Fruit fly (Drosophila melanogaster) whole organism, prepupa: ENCODE results near the gene fwd.

Experiments used
- CG10669 ChIP-seq: fragments of 200-800 bp; sonication (Bioruptor generic); optimal IDR thresholded peaks from 3 replicates; lab custom pipeline; 2018; ENCODE audit warnings: missing biosample characterization, mild to moderate bottlenecking, missing genetic modification characterization, moderate library complexity
- CG11294 ChIP-seq: fragments of 200-800 bp; sonication (Bioruptor generic); IDR thresholded peaks from 2 replicates; pipeline ENCODE4 v1.3.6; 2022; ENCODE audit warnings: missing biosample characterization, missing genetic modification characterization
- CG11902 ChIP-seq: fragments of 200-800 bp; sonication (Bioruptor generic); optimal IDR thresholded peaks from 3 replicates; lab custom pipeline; 2016; ENCODE audit warnings: missing biosample characterization, missing genetic modification characterization
- CG15336 ChIP-seq: fragments of 200-800 bp; sonication (Bioruptor generic); IDR thresholded peaks from 2 replicates; pipeline ENCODE4 v1.3.6; 2022; ENCODE audit warnings: missing biosample characterization, missing genetic modification characterization
- CG1621 ChIP-seq: fragments of 200-800 bp; sonication (Bioruptor generic); optimal IDR thresholded peaks from 3 replicates; lab custom pipeline; 2018; ENCODE audit warnings: missing biosample characterization, mild to moderate bottlenecking, missing genetic modification characterization
- CG31627 ChIP-seq: fragments of 200-800 bp; sonication (Bioruptor generic); optimal IDR thresholded peaks from 3 replicates; lab custom pipeline; 2016; ENCODE audit warnings: missing biosample characterization, missing genetic modification characterization
- CG34406 ChIP-seq: fragments of 200-800 bp; sonication (Bioruptor generic); optimal IDR thresholded peaks from 3 replicates; lab custom pipeline; 2016; ENCODE audit warnings: missing biosample characterization, missing genetic modification characterization
- CG4318 ChIP-seq: fragments of 200-800 bp; sonication (Bioruptor generic); optimal IDR thresholded peaks from 3 replicates; lab custom pipeline; 2017; ENCODE audit warnings: missing biosample characterization, mild to moderate bottlenecking, missing genetic modification characterization
- CG6163 ChIP-seq: fragments of 200-800 bp; sonication (Bioruptor generic); IDR thresholded peaks from 3 replicates; pipeline ENCODE4 v1.3.6; 2022; ENCODE audit warnings: missing biosample characterization, missing genetic modification characterization
- CG6276 ChIP-seq: fragments of 200-800 bp; sonication (Bioruptor generic); optimal IDR thresholded peaks from 2 replicates; lab custom pipeline; 2017; ENCODE audit warnings: missing biosample characterization, mild to moderate bottlenecking, missing genetic modification characterization
- CG6792 ChIP-seq: fragments of 200-800 bp; sonication (Bioruptor generic); optimal IDR thresholded peaks from 3 replicates; lab custom pipeline; 2016; ENCODE audit warnings: missing biosample characterization, missing genetic modification characterization
- CG6854 ChIP-seq: fragments of 200-800 bp; sonication (Bioruptor generic); optimal IDR thresholded peaks from 2 replicates; lab custom pipeline; 2017; ENCODE audit warnings: missing biosample characterization, mild to moderate bottlenecking, missing genetic modification characterization
- CG7368 ChIP-seq: fragments of 200-800 bp; sonication (Bioruptor generic); optimal IDR thresholded peaks from 3 replicates; lab custom pipeline; 2016; ENCODE audit warnings: missing biosample characterization, missing genetic modification characterization
- CG9139 ChIP-seq: fragments of 200-800 bp; sonication (Bioruptor generic); optimal IDR thresholded peaks from 3 replicates; lab custom pipeline; 2017; ENCODE audit warnings: missing biosample characterization, mild to moderate bottlenecking, missing genetic modification characterization
- Eip75B ChIP-seq: fragments of 200-800 bp; sonication (Bioruptor generic); optimal IDR thresholded peaks from 3 replicates; lab custom pipeline; 2016; ENCODE audit warnings: missing biosample characterization, missing genetic modification characterization
- Eip78C ChIP-seq: fragments of 200-800 bp; sonication (Bioruptor generic); peaks from one replicate; lab custom pipeline; 2016; ENCODE audit warnings: missing biosample characterization, missing genetic modification characterization
- Eip93F ChIP-seq: fragments of 200-800 bp; sonication (Bioruptor generic); optimal IDR thresholded peaks from 2 replicates; lab custom pipeline; 2016; ENCODE audit warnings: missing biosample characterization, mild to moderate bottlenecking, missing genetic modification characterization
- Gug ChIP-seq: fragments of 200-800 bp; sonication (Bioruptor generic); IDR thresholded peaks from 2 replicates; pipeline ENCODE4 v1.3.6; 2022; ENCODE audit warnings: missing biosample characterization, missing genetic modification characterization
- Hr38 ChIP-seq: sonication (Bioruptor generic); optimal IDR thresholded peaks from 2 replicates; lab custom pipeline; 2016; ENCODE audit warnings: missing biosample characterization, missing genetic modification characterization
- Hr39 ChIP-seq: fragments of 200-800 bp; sonication (Bioruptor generic); optimal IDR thresholded peaks from 2 replicates; lab custom pipeline; 2016; ENCODE audit warnings: missing biosample characterization, missing genetic modification characterization
- Hr4 ChIP-seq: fragments of 200-800 bp; sonication (Bioruptor generic); optimal IDR thresholded peaks from 3 replicates; lab custom pipeline; 2016; ENCODE audit warnings: missing biosample characterization, missing genetic modification characterization
- Lpt ChIP-seq: fragments of 200-800 bp; sonication (Bioruptor generic); optimal IDR thresholded peaks from 3 replicates; lab custom pipeline; 2016; ENCODE audit warnings: missing biosample characterization, missing genetic modification characterization
- Met ChIP-seq: fragments of 200-800 bp; sonication (Bioruptor generic); optimal IDR thresholded peaks from 3 replicates; lab custom pipeline; 2016; ENCODE audit warnings: missing biosample characterization, missing genetic modification characterization
- OdsH ChIP-seq: fragments of 200-800 bp; sonication (Bioruptor generic); optimal IDR thresholded peaks from 3 replicates; lab custom pipeline; 2016; ENCODE audit warnings: missing biosample characterization, missing genetic modification characterization
- Sox14 ChIP-seq: fragments of 200-800 bp; sonication (Bioruptor generic); optimal IDR thresholded peaks from 3 replicates; lab custom pipeline; 2016; ENCODE audit warnings: missing biosample characterization, missing genetic modification characterization
- achi ChIP-seq: fragments of 200-800 bp; sonication (Bioruptor generic); optimal IDR thresholded peaks from 3 replicates; lab custom pipeline; 2016; ENCODE audit warnings: missing biosample characterization, missing genetic modification characterization
- cyc ChIP-seq: fragments of 200-800 bp; sonication (Bioruptor generic); optimal IDR thresholded peaks from 3 replicates; lab custom pipeline; 2016; ENCODE audit warnings: missing biosample characterization, missing genetic modification characterization
- esn ChIP-seq: fragments of 200-800 bp; sonication (Bioruptor generic); optimal IDR thresholded peaks from 2 replicates; lab custom pipeline; 2016; ENCODE audit warnings: missing biosample characterization, mild to moderate bottlenecking, missing genetic modification characterization, moderate library complexity
- fd59A ChIP-seq: fragments of 200-800 bp; sonication (Bioruptor generic); optimal IDR thresholded peaks from 2 replicates; lab custom pipeline; 2017; ENCODE audit warnings: missing biosample characterization, mild to moderate bottlenecking, missing genetic modification characterization, missing genetic modification reagents
- fd85E ChIP-seq: fragments of 200-800 bp; sonication (Bioruptor generic); optimal IDR thresholded peaks from 3 replicates; lab custom pipeline; 2016; ENCODE audit warnings: missing biosample characterization, missing genetic modification characterization
- pdm3 ChIP-seq: fragments of 200-800 bp; sonication (Bioruptor generic); optimal IDR thresholded peaks from 3 replicates; lab custom pipeline; 2016; ENCODE audit warnings: missing biosample characterization, missing genetic modification characterization
- salr ChIP-seq, 2 experiments: fragments of 200-800 bp; sonication (Bioruptor generic); optimal IDR thresholded peaks; 3 replicates each; lab custom pipeline; 2016 to 2018; ENCODE audit warnings: missing biosample characterization in 2 of 2, missing genetic modification characterization in 2 of 2, mild to moderate bottlenecking in 1 of 2
- spab ChIP-seq: fragments of 200-800 bp; sonication (Bioruptor generic); optimal IDR thresholded peaks from 2 replicates; lab custom pipeline; 2017; ENCODE audit warnings: missing biosample characterization, mild to moderate bottlenecking, missing genetic modification characterization, missing genetic modification reagents
- ss ChIP-seq, 2 experiments: fragments of 200-800 bp; sonication (Bioruptor generic); optimal IDR thresholded peaks; 2 replicates in 1 of 2; 3 replicates in 1 of 2; lab custom pipeline; 2017 to 2018; ENCODE audit warnings: mild to moderate bottlenecking in 2 of 2, missing biosample characterization in 2 of 2, missing genetic modification characterization in 2 of 2, moderate library complexity in 1 of 2
- svp ChIP-seq: fragments of 200-800 bp; sonication (Bioruptor generic); peaks from one replicate; lab custom pipeline; 2016; ENCODE audit warnings: missing biosample characterization, missing genetic modification characterization
- topi ChIP-seq: fragments of 200-800 bp; sonication (Bioruptor generic); optimal IDR thresholded peaks from 3 replicates; lab custom pipeline; 2016; ENCODE audit warnings: missing biosample characterization, missing genetic modification characterization
- vri ChIP-seq: fragments of 200-800 bp; sonication (Bioruptor generic); optimal IDR thresholded peaks from 3 replicates; lab custom pipeline; 2016; ENCODE audit warnings: missing biosample characterization, mild to moderate bottlenecking, missing genetic modification characterization

The fwd gene

DNA sequence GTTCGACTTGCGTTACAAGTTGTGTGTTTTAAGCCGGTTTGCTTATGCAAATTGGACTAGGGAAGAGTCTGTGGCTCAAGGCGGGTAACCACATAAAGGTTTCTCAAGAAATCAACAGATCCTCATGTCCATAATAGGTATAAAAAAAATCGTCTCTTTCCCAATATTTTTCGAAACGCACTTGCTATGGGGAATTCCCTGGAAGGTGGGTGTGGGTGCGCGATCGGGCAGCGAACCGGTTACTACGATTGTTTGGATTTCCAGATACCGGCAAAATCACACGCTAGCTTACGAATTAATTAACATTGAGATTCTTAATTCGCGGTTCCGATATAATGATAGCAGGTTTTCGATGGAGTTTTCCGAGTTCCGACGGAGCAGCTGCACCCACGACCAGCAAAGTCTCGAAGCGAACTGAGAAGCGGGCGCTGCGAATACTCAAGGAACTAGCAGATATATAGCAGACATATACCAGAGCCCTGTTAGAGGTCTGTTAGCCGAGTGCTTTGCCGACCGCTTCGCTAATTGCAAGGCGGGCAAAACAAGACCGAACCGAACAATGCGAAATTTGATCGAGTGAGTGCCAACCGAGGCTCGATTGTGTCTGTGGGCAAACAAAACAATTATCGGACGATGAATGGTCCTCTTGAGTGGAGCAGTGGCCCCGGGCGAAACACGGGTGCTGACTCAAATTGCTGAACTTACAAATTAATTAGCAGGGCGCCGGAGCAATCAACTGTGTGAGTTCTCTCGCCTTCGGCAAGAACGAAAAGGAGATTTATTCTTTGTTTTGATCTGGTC, 21.6 kb upstream of the fwd start:
- TF ChIP-seq Eip78C (GFP tag; lab: Kevin White, UChicago) (peak; percentile 27), fd59A (GFP tag; lab: Kevin White, UChicago) (no peak), ss (GFP tag; optimal IDR thresholded peaks at IDR 0.05; lab: Kevin White, UChicago) (peak in 1 of 2 experiments; percentile 10), CG6163 (GFP tag; lab: Robert Waterston, UW) (peak; percentile 52; the same call in 2 of the 3 replicates), CG15336 (GFP tag; lab: Robert Waterston, UW) (peak; percentile 19; the same call in 1 of the 2 replicates)

DNA sequence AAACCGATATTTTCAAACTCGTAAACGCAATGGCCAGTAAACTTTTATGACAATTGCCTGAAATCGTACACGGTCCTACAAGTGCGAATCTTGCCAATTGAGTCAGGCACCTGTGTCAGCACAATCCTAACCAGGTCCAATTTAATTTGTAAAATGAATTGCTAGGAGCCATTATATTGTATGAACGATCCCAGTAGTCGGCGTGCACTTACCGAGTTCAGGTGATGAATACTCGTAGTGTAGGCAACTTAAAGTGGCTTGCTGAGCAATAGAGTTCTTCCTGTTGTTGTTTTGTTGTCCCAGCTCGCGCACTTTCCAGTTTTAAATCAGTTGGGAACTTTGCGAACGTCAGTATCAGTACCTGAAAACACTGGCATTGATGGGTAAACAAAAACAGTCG, 20.9 kb upstream of the fwd start:
- TF ChIP-seq Sox14 (GFP tag; lab: Kevin White, UChicago) (no peak), Hr38 (GFP tag; lab: Kevin White, UChicago) (no peak), vri (GFP tag; lab: Kevin White, UChicago) (no peak), CG6854 (GFP tag; lab: Kevin White, UChicago) (no peak), Eip93F (GFP tag; lab: Kevin White, UChicago) (no peak), CG6276 (GFP tag; lab: Kevin White, UChicago) (no peak), CG4318 (GFP tag; lab: Kevin White, UChicago) (no peak), Hr39 (GFP tag; lab: Kevin White, UChicago) (no peak), CG10669 (no peak), OdsH (GFP tag; lab: Kevin White, UChicago) (no peak), svp (GFP tag; lab: Kevin White, UChicago) (no peak), Gug (no peak), CG9139 (no peak), CG1621 (no peak), topi (GFP tag; lab: Kevin White, UChicago) (no peak), CG15336 (GFP tag; lab: Robert Waterston, UW) (no peak), Eip75B (GFP tag; lab: Kevin White, UChicago) (no peak), CG11294 (GFP tag; lab: Robert Waterston, UW) (no peak)

DNA sequence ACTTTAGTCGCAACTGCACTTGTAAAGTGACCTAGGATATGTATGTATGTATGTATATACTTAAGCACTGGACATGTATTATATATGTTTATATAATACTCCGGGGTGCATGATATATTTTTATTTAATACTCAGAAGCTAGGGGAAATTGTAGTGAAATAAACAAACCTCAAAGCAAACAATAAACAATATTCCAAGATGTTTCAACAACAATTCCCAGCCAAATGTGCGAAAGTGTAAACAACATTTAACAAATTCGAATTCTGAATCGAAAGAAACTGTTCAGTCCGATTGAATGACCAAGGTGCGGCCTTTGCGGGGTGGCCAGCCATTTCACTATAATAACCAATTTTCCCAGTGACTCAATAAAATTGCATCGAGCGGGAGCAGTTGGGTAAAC, 20.4 kb upstream of the fwd start:
- TF ChIP-seq CG6854 (GFP tag; lab: Kevin White, UChicago) = no peak
- no peak for TF ChIP-seq CG6276 (GFP tag; lab: Kevin White, UChicago)
- no peak for TF ChIP-seq CG7368 (GFP tag; lab: Kevin White, UChicago)
- no peak for TF ChIP-seq fd85E (GFP tag; lab: Kevin White, UChicago)
- TF ChIP-seq CG34406 = no peak
- TF ChIP-seq CG9139 = no peak
- no peak for TF ChIP-seq Met (GFP tag; lab: Kevin White, UChicago)
- TF ChIP-seq fd59A (GFP tag; lab: Kevin White, UChicago) = no peak
- no peak for TF ChIP-seq CG6792 (GFP tag; lab: Kevin White, UChicago)
- no peak for TF ChIP-seq ss (GFP tag; optimal IDR thresholded peaks at IDR 0.05; lab: Kevin White, UChicago)

DNA sequence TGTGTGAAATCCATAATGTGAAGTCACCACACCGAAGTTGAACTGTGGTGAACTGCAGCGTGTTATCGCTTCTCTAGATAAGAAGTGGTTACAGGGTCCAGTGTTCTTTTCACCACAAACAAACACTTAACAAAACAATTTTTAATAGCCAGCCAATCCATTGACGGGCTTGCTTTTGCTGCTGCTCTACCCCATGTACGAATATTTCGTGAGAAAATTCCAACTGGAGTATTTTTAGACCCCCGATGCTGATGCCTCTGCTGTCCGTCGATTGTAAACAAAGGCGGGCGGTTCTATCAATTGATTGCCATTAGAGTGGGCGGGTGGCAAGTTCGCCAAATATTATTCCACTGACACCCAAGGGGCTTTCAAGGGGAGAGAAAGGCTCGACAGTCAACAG, 19.4 kb upstream of the fwd start:
- TF ChIP-seq Eip75B (GFP tag; lab: Kevin White, UChicago) (no peak), CG6163 (GFP tag; lab: Robert Waterston, UW) (0 out of 3 replicates have a peak, but pooled peaks have one; percentile 13)

DNA sequence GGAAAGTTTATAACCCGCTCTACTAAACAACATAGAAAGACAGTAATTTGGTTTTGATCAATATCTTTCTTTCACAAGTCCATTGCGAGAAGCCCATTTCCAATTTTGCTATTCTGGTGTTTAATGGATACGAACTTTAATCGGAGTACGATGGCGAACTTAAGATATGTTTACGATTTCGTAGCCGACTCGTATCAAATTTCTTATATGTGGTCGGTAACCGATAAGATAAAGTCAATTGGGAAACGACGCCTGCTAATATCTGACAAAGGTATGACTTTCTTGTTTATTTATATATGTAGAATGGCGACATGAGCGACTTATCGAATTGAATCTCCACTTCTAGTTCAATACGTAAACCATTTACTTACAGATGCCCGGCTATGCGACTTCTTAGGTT, 18.4 kb upstream of the fwd start:
- TF ChIP-seq CG11902 (GFP tag; lab: Kevin White, UChicago) (no peak), esn (GFP tag; lab: Kevin White, UChicago) (no peak), Eip93F (GFP tag; lab: Kevin White, UChicago) (peak; percentile 30), cyc (GFP tag; lab: Kevin White, UChicago) (no peak)

DNA sequence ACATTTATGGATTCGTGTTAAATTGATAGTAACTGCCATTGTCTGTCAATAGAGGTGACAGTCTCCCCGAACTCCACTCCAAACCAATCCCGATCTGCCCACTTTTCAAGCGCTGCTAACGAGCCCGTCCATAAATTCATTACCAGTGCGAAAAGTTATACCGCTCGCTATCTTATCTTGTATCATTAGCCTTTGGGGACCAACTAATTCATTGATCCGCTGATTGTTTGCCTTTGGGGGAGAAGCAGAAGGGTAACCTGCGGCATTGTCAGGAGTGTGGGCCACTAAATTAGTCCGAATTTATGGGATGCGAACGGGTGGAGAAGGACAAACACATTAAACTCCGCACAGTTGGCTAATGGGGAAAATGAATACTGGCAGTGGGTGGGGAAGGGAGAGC, 17.5 kb upstream of the fwd start:
- TF ChIP-seq Gug = no peak
- no peak for TF ChIP-seq Eip78C (GFP tag; lab: Kevin White, UChicago)
- no peak for TF ChIP-seq spab (GFP tag; lab: Kevin White, UChicago)
- no peak for TF ChIP-seq topi (GFP tag; lab: Kevin White, UChicago)
- TF ChIP-seq Hr4 (GFP tag; lab: Kevin White, UChicago) = no peak
- no peak for TF ChIP-seq Lpt
- no peak for TF ChIP-seq CG7368 (GFP tag; lab: Kevin White, UChicago)
- TF ChIP-seq CG31627 = no peak
- no peak for TF ChIP-seq achi (GFP tag; lab: Kevin White, UChicago)
- TF ChIP-seq salr (GFP tag; optimal IDR thresholded peaks at IDR 0.05; lab: Kevin White, UChicago) = no peak
- TF ChIP-seq pdm3 (GFP tag; lab: Kevin White, UChicago) = no peak
- TF ChIP-seq CG1621 = no peak
- TF ChIP-seq, all 60 proteins: peak for 0
